Worm (Caenorhabditis elegans): ENCODE data around the gene oma-1.
A peak's percentile ranks its signal among the peaks of the same experiment; 100 is the strongest.

Gene oma-1

ce11 chrIV:8847918-8848317 is 40.9 kb upstream of the oma-1 start, which contains the start of gene col-118:
Gene col-118 (plus strand): TSS chrIV:8848218.
- TF ChIP-seq sptf-1 (tag; optimal IDR thresholded peaks at IDR 0.05) (no peak), pha-4 (tag; optimal IDR thresholded peaks at IDR 0.05) (no peak), lin-32 (GFP tag; optimal IDR thresholded peaks at IDR 0.05) (no peak), elt-1 (tag; optimal IDR thresholded peaks at IDR 0.05; ENCODE audit: borderline replicate concordance, insufficient read depth) (no peak), mep-1 (tag; optimal IDR thresholded peaks at IDR 0.05) (no peak), lsy-2 (tag; optimal IDR thresholded peaks at IDR 0.05) (no peak), ham-2 (GFP tag; optimal IDR thresholded peaks at IDR 0.05) (no peak), blmp-1 (tag; optimal IDR thresholded peaks at IDR 0.05) (no peak), zip-8 (tag; optimal IDR thresholded peaks at IDR 0.05) (no peak), nhr-12 (tag; optimal IDR thresholded peaks at IDR 0.05) (no peak), unc-39 (tag; optimal IDR thresholded peaks at IDR 0.05) (no peak), cnd-1 (tag; optimal IDR thresholded peaks at IDR 0.05) (no peak), mab-5 (tag; optimal IDR thresholded peaks at IDR 0.05) (no peak), ceh-39 (tag; optimal IDR thresholded peaks at IDR 0.05) (no peak), nhr-76 (tag; optimal IDR thresholded peaks at IDR 0.05) (no peak), elt-3 (tag; optimal IDR thresholded peaks at IDR 0.05) (no peak), mls-2 (tag; optimal IDR thresholded peaks at IDR 0.05) (no peak), snpc-4 (tag; optimal IDR thresholded peaks at IDR 0.05) (no peak), nhr-237 (tag; optimal IDR thresholded peaks at IDR 0.05) (no peak), M03D4.4 (tag; optimal IDR thresholded peaks at IDR 0.05) (no peak)

DNA sequence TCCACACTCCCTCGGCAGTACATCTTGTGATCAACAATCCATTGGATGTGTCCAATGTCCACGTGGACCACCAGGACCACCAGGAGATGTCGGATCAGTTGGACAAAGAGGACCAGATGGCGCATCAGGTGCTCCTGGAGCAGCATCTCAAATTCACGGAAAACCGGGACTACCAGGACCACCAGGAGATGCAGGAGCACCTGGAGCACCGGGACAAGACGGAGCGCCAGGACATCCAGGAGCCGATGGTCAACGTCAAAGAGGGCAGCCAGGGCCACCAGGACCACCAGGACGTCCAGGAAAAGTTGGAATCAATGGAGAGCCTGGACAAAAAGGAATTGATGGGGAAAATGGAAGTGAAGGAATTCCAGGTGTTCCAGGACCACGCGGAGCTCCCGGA is 39.8 kb upstream of the oma-1 start:
- TF ChIP-seq lsy-2 (tag; optimal IDR thresholded peaks at IDR 0.05) (no peak), sptf-1 (tag; optimal IDR thresholded peaks at IDR 0.05) (no peak), nhr-2 (tag; optimal IDR thresholded peaks at IDR 0.05) (no peak)

DNA sequence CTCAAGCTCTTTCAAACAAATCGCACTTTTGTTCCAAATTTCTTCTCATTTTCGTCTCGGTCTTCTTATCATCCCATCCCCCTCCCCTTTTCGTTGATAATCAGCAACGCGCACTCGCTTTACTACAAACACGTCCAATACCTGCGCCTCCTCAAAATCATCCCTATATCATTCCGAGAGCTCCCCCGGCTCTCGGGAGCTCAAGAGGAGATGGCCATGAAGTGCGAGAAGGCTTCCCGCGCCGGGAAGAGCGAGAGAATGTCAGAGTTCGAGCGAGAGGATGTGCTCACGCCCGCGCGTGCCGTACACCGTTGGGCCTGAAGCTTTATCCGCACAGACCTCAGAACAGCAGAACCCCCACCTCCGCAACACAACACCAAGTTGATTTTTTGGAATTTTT is 38.0 kb upstream of the oma-1 start:
- no peak for TF ChIP-seq mls-2 (tag; optimal IDR thresholded peaks at IDR 0.05)
- TF ChIP-seq unc-120 (tag; optimal IDR thresholded peaks at IDR 0.05; ENCODE audit: poor library complexity, severe bottlenecking), result peak; percentile 53

DNA sequence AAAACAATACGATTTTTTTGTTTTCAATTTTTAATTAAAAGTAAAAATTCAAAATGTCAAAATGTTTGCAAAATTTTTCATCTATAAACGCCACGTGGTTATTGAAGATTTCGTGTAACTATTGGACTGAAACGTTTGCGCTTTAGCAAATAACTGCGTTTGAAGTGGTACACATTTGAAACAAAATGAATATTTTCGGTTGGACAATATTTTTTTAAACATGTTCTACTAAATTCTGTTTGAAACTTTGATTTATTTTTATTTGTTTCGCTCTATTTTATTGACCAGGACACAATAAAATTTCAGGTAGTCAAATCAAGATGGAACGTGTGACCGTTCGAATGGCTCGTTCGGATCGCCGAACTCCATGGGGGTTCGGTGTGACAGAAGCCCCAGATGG is 36.6 kb upstream of the oma-1 start, which contains the start of gene alp-1:
Gene alp-1 (plus strand): TSS at position 301 of the 400 bp plus-strand sequence.
- TF ChIP-seq ztf-11 (tag; optimal IDR thresholded peaks at IDR 0.05), result no peak
- no peak for TF ChIP-seq unc-62 (GFP tag; optimal IDR thresholded peaks at IDR 0.05)
- no peak for TF ChIP-seq nhr-2 (tag; optimal IDR thresholded peaks at IDR 0.05)
- TF ChIP-seq pha-4 (tag; optimal IDR thresholded peaks at IDR 0.05), result no peak
- no peak for TF ChIP-seq mls-2 (tag; optimal IDR thresholded peaks at IDR 0.05)
- no peak for TF ChIP-seq sem-2 (GFP tag; optimal IDR thresholded peaks at IDR 0.05)
- no peak for TF ChIP-seq zip-8 (tag; optimal IDR thresholded peaks at IDR 0.05)
- no peak for TF ChIP-seq mep-1 (tag; optimal IDR thresholded peaks at IDR 0.05)
- no peak for TF ChIP-seq lin-13 (tag; optimal IDR thresholded peaks at IDR 0.05)
- TF ChIP-seq blmp-1 (tag; optimal IDR thresholded peaks at IDR 0.05), result no peak
- TF ChIP-seq lin-32 (GFP tag; optimal IDR thresholded peaks at IDR 0.05), result no peak
- TF ChIP-seq hlh-1 (tag; optimal IDR thresholded peaks at IDR 0.05), result no peak
- TF ChIP-seq lsy-2 (tag; optimal IDR thresholded peaks at IDR 0.05), result no peak
- TF ChIP-seq cnd-1 (tag; optimal IDR thresholded peaks at IDR 0.05), result no peak

ce11 chrIV:8853301-8853700 is 35.5 kb upstream of the oma-1 start:
- TF ChIP-seq nhr-2 (tag; optimal IDR thresholded peaks at IDR 0.05) (no peak), unc-39 (tag; optimal IDR thresholded peaks at IDR 0.05) (no peak), mab-5 (tag; optimal IDR thresholded peaks at IDR 0.05) (no peak), ztf-11 (tag; optimal IDR thresholded peaks at IDR 0.05) (no peak), mls-2 (tag; optimal IDR thresholded peaks at IDR 0.05) (no peak), drap-1 (GFP tag; optimal IDR thresholded peaks at IDR 0.05) (no peak), ceh-83 (GFP tag; optimal IDR thresholded peaks at IDR 0.05) (no peak), ham-2 (GFP tag; optimal IDR thresholded peaks at IDR 0.05) (peak; percentile 66)

DNA sequence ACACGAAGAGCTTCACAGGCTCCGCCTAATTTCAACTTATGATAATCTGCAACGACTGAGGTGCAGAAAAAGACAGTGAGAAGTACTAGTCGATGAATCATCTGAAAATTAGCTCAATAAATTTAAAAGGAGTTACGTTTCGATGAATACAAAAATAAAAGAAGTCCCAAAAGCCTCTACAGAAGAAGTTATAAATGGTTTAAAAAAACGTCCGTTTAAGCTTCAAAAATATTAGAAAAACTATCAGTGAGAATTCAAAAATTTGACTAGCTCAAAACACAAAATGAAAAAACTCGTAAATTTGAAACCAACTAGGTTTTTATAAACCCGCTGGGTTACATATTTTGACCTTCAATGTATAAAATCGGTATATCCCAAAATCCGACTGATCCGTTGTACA is 32.8 kb upstream of the oma-1 start, which contains the start of gene T11B7.5:
Gene T11B7.5 (minus strand): TSS at position 101 of the 400 bp plus-strand sequence.
- TF ChIP-seq ztf-11 (tag; optimal IDR thresholded peaks at IDR 0.05) (no peak), blmp-1 (tag; optimal IDR thresholded peaks at IDR 0.05) (no peak), zip-8 (tag; optimal IDR thresholded peaks at IDR 0.05) (no peak), mls-2 (tag; optimal IDR thresholded peaks at IDR 0.05) (no peak), mep-1 (tag; optimal IDR thresholded peaks at IDR 0.05) (no peak), sem-2 (GFP tag; optimal IDR thresholded peaks at IDR 0.05) (no peak), lin-13 (tag; optimal IDR thresholded peaks at IDR 0.05) (no peak), nhr-12 (tag; optimal IDR thresholded peaks at IDR 0.05) (no peak)

All from whole organism, mixed stage, embryonic.